Fruit fly (Drosophila melanogaster): ENCODE data around the gene CG3719.
A peak's percentile ranks its signal among the peaks of the same experiment; 100 is the strongest.

dm6 chrX:1411225-1411932 is 31.1 kb upstream of the CG3719 start:
- TF ChIP-seq ewg (GFP tag; optimal IDR thresholded peaks at IDR 0.05) = peak; percentile 26
- TF ChIP-seq Dfd (GFP tag; optimal IDR thresholded peaks at IDR 0.05) = no peak
- TF ChIP-seq Spps (tag; optimal IDR thresholded peaks at IDR 0.05) = no peak
- TF ChIP-seq Hey (tag; optimal IDR thresholded peaks at IDR 0.05) = no peak
- no peak for TF ChIP-seq HLH4C (GFP tag; IDR thresholded peaks at IDR 0.05; ENCODE audit: partially characterized antibody)
- no peak for TF ChIP-seq Blimp-1 (GFP tag; optimal IDR thresholded peaks at IDR 0.05)
- no peak for TF ChIP-seq psq (GFP tag; optimal IDR thresholded peaks at IDR 0.05)
- TF ChIP-seq CG3838 (GFP tag; optimal IDR thresholded peaks at IDR 0.05) = no peak
- no peak for TF ChIP-seq Stat92E (GFP tag; optimal IDR thresholded peaks at IDR 0.05)
- no peak for TF ChIP-seq CG4707 (GFP tag; optimal IDR thresholded peaks at IDR 0.05)
- TF ChIP-seq CG7372 (GFP tag; IDR thresholded peaks at IDR 0.05) = no peak

All from whole organism, embryonic.